Fruit fly (Drosophila melanogaster): ENCODE results near the gene S-Lap3.

S-Lap3 gene

DNA sequence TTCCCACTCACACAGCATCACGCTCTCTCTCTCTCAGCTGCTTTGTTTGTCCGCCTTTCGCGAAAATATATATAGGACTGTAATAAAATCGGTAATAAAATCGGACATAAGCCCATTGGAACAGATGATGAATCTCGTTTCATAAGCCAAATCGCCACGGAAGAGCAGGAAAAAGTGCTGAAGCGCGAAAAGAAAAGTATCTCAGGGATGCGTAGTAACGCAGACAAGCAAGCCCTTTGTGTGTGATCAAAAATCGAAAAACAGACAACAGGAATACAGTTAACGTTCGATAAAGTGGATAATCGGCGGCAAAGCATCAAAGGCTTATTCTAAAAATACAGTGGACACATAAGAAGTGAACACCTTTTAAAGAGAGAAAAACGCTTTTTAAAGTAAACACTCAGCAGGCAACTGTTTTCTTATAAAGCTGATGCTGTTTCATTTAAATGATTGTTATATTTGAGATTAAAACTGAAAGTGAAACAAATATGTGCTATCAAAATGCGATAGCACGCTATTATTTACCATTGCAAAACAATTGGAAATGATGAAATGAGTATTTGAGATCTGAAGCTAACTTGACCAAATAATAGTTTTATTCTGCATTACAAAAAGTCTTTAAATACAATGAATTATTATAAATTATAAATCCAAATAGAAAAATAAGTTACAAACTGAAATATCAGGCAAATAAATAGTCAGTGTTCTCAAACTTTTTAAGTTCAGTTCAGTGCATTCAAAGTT lies 51.9 kb downstream of the S-Lap3 start (continued):
- TF ChIP-seq CG17186 (GFP tag; optimal IDR thresholded peaks at IDR 0.05) (no peak), CG18011 (GFP tag; optimal IDR thresholded peaks at IDR 0.05) (no peak), CG9215 (GFP tag; IDR thresholded peaks at IDR 0.05) (0 out of 2 replicates have a peak, but pooled peaks have one; percentile 17), Nf-YA (GFP tag; IDR thresholded peaks at IDR 0.05) (no peak), CG32767 (GFP tag; IDR thresholded peaks at IDR 0.05) (no peak), CG13624 (GFP tag; optimal IDR thresholded peaks at IDR 0.05) (no peak), twi (tag; optimal IDR thresholded peaks at IDR 0.05) (no peak), emc (GFP tag; optimal IDR thresholded peaks at IDR 0.05) (no peak), sug (tag; optimal IDR thresholded peaks at IDR 0.05) (no peak), CG10274 (GFP tag; optimal IDR thresholded peaks at IDR 0.05) (no peak), Stat92E (GFP tag; optimal IDR thresholded peaks at IDR 0.05) (no peak), Dll (GFP tag; IDR thresholded peaks at IDR 0.05; ENCODE audit: partially characterized antibody) (no peak), CG17361 (GFP tag; IDR thresholded peaks at IDR 0.05) (no peak), crc (GFP tag; optimal IDR thresholded peaks at IDR 0.05) (no peak), bigmax (GFP tag; optimal IDR thresholded peaks at IDR 0.05) (no peak), gem (tag; optimal IDR thresholded peaks at IDR 0.05) (peak; percentile 31), D (optimal IDR thresholded peaks at IDR 0.05) (no peak), D (GFP tag; optimal IDR thresholded peaks at IDR 0.05) (no peak), otp (GFP tag; IDR thresholded peaks at IDR 0.05) (no peak), CoRest (tag; optimal IDR thresholded peaks at IDR 0.05) (peak; percentile 9), CG13287 (GFP tag; IDR thresholded peaks at IDR 0.05; ENCODE audit: partially characterized antibody) (no peak), NC2β (GFP tag; optimal IDR thresholded peaks at IDR 0.05) (no peak), dm (GFP tag; optimal IDR thresholded peaks at IDR 0.05) (no peak), Hr3 (GFP tag; optimal IDR thresholded peaks at IDR 0.05) (no peak), MTF-1 (GFP tag; optimal IDR thresholded peaks at IDR 0.05; ENCODE audit: borderline replicate concordance) (no peak), Fer2 (tag; optimal IDR thresholded peaks at IDR 0.05) (no peak), CG31224 (GFP tag; IDR thresholded peaks at IDR 0.05) (no peak), B-H2 (GFP tag; optimal IDR thresholded peaks at IDR 0.05) (no peak), prd (optimal IDR thresholded peaks at IDR 0.05) (no peak), prd (GFP tag; IDR thresholded peaks at IDR 0.05) (peak; percentile 38; the same call in 1 of the 3 replicates), Neu2 (GFP tag; optimal IDR thresholded peaks at IDR 0.05; ENCODE audit: borderline replicate concordance) (no peak), Vsx1 (GFP tag; optimal IDR thresholded peaks at IDR 0.05) (no peak), CG4730 (GFP tag; IDR thresholded peaks at IDR 0.05) (no peak), CG3838 (GFP tag; optimal IDR thresholded peaks at IDR 0.05) (no peak), nerfin-2 (GFP tag; IDR thresholded peaks at IDR 0.05; ENCODE audit: partially characterized antibody) (no peak), Tbp (GFP tag; optimal IDR thresholded peaks at IDR 0.05) (no peak), nmo (GFP tag; optimal IDR thresholded peaks at IDR 0.05) (no peak), gce (GFP tag; IDR thresholded peaks at IDR 0.05) (no peak), CG11398 (GFP tag; optimal IDR thresholded peaks at IDR 0.05) (no peak), bcd (GFP tag; optimal IDR thresholded peaks at IDR 0.05) (no peak), en (GFP tag; optimal IDR thresholded peaks at IDR 0.05) (no peak), CkIIα-i1 (GFP tag; IDR thresholded peaks at IDR 0.05) (no peak), CG12236 (GFP tag; optimal IDR thresholded peaks at IDR 0.05) (no peak), tap (tag; optimal IDR thresholded peaks at IDR 0.05) (no peak), caup (GFP tag; optimal IDR thresholded peaks at IDR 0.05; ENCODE audit: severe bottlenecking) (no peak), Gug (GFP tag; IDR thresholded peaks at IDR 0.05) (no peak; the same call in 3 of the 4 replicates), hbn (GFP tag; IDR thresholded peaks at IDR 0.05; ENCODE audit: partially characterized antibody) (no peak), CG30020 (tag; optimal IDR thresholded peaks at IDR 0.05) (no peak), CG15269 (tag; optimal IDR thresholded peaks at IDR 0.05) (no peak), cg (GFP tag; optimal IDR thresholded peaks at IDR 0.05) (peak; percentile 14)
